Worm (Caenorhabditis elegans) whole organism, L4 larva: Measurements from ENCODE around the gene M03F8.5.

Source experiments
- F37D6.2 ChIP-seq: sonication (generic microtip); optimal IDR thresholded peaks from 2 replicates; lab custom pipeline; 2016; ENCODE audit warnings: mild to moderate bottlenecking, missing genetic modification characterization, missing compliant biosample characterization
- attf-4 ChIP-seq: sonication (generic microtip); optimal IDR thresholded peaks from 3 replicates; lab custom pipeline; 2017; ENCODE audit warnings: missing biosample characterization, missing genetic modification characterization
- jun-1 ChIP-seq: fragments of 150-350 bp; optimal IDR thresholded peaks from 2 replicates; lab custom pipeline; 2014; ENCODE audit warnings: missing biosample characterization, missing genetic modification reagents, missing genetic modification characterization
- lir-3 ChIP-seq: sonication (generic microtip); optimal IDR thresholded peaks from 2 replicates; lab custom pipeline; 2016; ENCODE audit warnings: mild to moderate bottlenecking, missing genetic modification characterization, missing compliant biosample characterization
- lsy-2 ChIP-seq, 2 experiments: fragments of 150-350 bp in 1 of 2; sonication (generic microtip) in 1 of 2; optimal IDR thresholded peaks; 2 replicates each; lab custom pipeline; 2014 to 2017; ENCODE audit warnings: missing biosample characterization in 2 of 2, missing genetic modification characterization in 2 of 2
- nhr-11 ChIP-seq: fragments of 150-350 bp; optimal IDR thresholded peaks from 2 replicates; lab custom pipeline; 2014; ENCODE audit warnings: missing biosample characterization, missing genetic modification characterization
- nhr-28 ChIP-seq: fragments of 150-350 bp; optimal IDR thresholded peaks from 2 replicates; lab custom pipeline; 2014; ENCODE audit warnings: missing biosample characterization, missing genetic modification characterization
- nhr-77 ChIP-seq: fragments of 150-350 bp; optimal IDR thresholded peaks from 2 replicates; lab custom pipeline; 2014; ENCODE audit warnings: missing biosample characterization, missing genetic modification characterization
- spr-3 ChIP-seq: fragments of 200-800 bp; sonication (Bioruptor generic); optimal IDR thresholded peaks from 2 replicates; lab custom pipeline; 2018; ENCODE audit warnings: mild to moderate bottlenecking, missing genetic modification characterization, missing compliant biosample characterization
- tag-97 ChIP-seq: fragments of 200-800 bp; sonication (Bioruptor generic); IDR thresholded peaks from 2 replicates; pipeline ENCODE4 v1.3.6; 2022; ENCODE audit warnings: missing genetic modification characterization, missing compliant biosample characterization
- tra-1 ChIP-seq: fragments of 200-800 bp; sonication (Bioruptor generic); IDR thresholded peaks from 2 replicates; pipeline ENCODE4 v1.3.6; 2022; ENCODE audit warnings: missing genetic modification reagents, missing genetic modification characterization, missing compliant biosample characterization
- unc-130 ChIP-seq: sonication (generic microtip); optimal IDR thresholded peaks from 2 replicates; lab custom pipeline; 2016; ENCODE audit warnings: missing genetic modification reagents, missing genetic modification characterization, missing compliant biosample characterization
- unc-39 ChIP-seq: sonication (generic microtip); optimal IDR thresholded peaks from 2 replicates; lab custom pipeline; 2017; ENCODE audit warnings: missing biosample characterization, missing genetic modification characterization
- unc-62 ChIP-seq, 3 experiments: fragments of 150-350 bp in 1 of 3; sonication (generic microtip); optimal IDR thresholded peaks in 2 of 3; peaks in 1 of 3; 1 replicate in 1 of 3; 2 replicates in 2 of 3; lab custom pipeline; 2014 to 2017; ENCODE audit warnings: missing biosample characterization in 3 of 3, missing genetic modification characterization in 3 of 3, missing genetic modification reagents in 3 of 3, missing genotype in 1 of 3
- zag-1 ChIP-seq: fragments of 150-350 bp; optimal IDR thresholded peaks from 2 replicates; lab custom pipeline; 2014; ENCODE audit warnings: missing biosample characterization, missing genetic modification characterization
- zfp-2 ChIP-seq: sonication (generic microtip); optimal IDR thresholded peaks from 2 replicates; lab custom pipeline; 2016; ENCODE audit warnings: mild to moderate bottlenecking, missing genetic modification characterization, missing compliant biosample characterization
- ztf-7 ChIP-seq: fragments of 150-350 bp; optimal IDR thresholded peaks from 2 replicates; lab custom pipeline; 2014; ENCODE audit warnings: missing biosample characterization, missing genetic modification characterization

M03F8.5 gene

ce11 chrV:5883735-5884134 is 52.9 kb downstream of the M03F8.5 start, which contains the start of gene C04E6.8:
Gene C04E6.8, minus strand, starts transcription at chrV:5883835.
- TF ChIP-seq zag-1 (no peak), spr-3 (GFP tag; lab: Kevin White, UChicago) (no peak), unc-62 (GFP tag; optimal IDR thresholded peaks at IDR 0.05 in 1 of 2; lab: Kevin White, UChicago) (no peak), unc-62 (tag; optimal IDR thresholded peaks at IDR 0.05; lab: Kevin White, UChicago) (no peak), unc-39 (no peak), nhr-11 (tag; lab: Kevin White, UChicago) (no peak), nhr-28 (tag; lab: Kevin White, UChicago) (no peak), jun-1 (tag; lab: Kevin White, UChicago) (no peak), nhr-77 (tag; lab: Kevin White, UChicago) (no peak), lsy-2 (tag; optimal IDR thresholded peaks at IDR 0.05; lab: Kevin White, UChicago) (no peak), zfp-2 (no peak), tra-1 (GFP tag; lab: Robert Waterston, UW) (no peak), unc-130 (GFP tag; lab: Kevin White, UChicago) (no peak), ztf-7 (tag; lab: Kevin White, UChicago) (no peak), attf-4 (no peak), lir-3 (tag; lab: Kevin White, UChicago) (no peak), F37D6.2 (no peak), tag-97 (no peak)
